Worm (Caenorhabditis elegans): ENCODE measurements around the gene ZC455.1.

Gene ZC455.1

ce11 chrV:12751495-12752050 is 21.7 kb upstream of the ZC455.1 start, which contains the start of gene C15C8.6:
Gene C15C8.6, minus strand, starts transcription at chrV:12751545.
- TF ChIP-seq unc-62 (GFP tag; optimal IDR thresholded peaks at IDR 0.05): no peak

- no peak for TF ChIP-seq unc-62 (GFP tag; optimal IDR thresholded peaks at IDR 0.05)
Measured at ce11 chrV:12752407-12752806, 20.9 kb upstream of the ZC455.1 start, which contains the start of gene C15C8.8. Gene C15C8.8, minus strand, starts transcription at chrV:12752507.

ce11 chrV:12754839-12755238 is 18.5 kb upstream of the ZC455.1 start, which contains the start of gene gpa-13:
Gene gpa-13, minus strand, starts transcription at chrV:12754939.
- TF ChIP-seq unc-62 (GFP tag; optimal IDR thresholded peaks at IDR 0.05): no peak

- TF ChIP-seq unc-62 (GFP tag; optimal IDR thresholded peaks at IDR 0.05): no peak
Measured at ce11 chrV:12759660-12760059, 13.7 kb upstream of the ZC455.1 start, which contains the start of gene papl-1. Gene papl-1, minus strand, starts transcription at chrV:12759760.

- TF ChIP-seq unc-62 (GFP tag; optimal IDR thresholded peaks at IDR 0.05): no peak
Measured at ce11 chrV:12760913-12761312, 12.4 kb upstream of the ZC455.1 start, which contains the start of gene F18E2.15. Gene F18E2.15, minus strand, starts transcription at chrV:12761013.

- no peak for TF ChIP-seq unc-62 (GFP tag; optimal IDR thresholded peaks at IDR 0.05)
Measured at ce11 chrV:12763291-12763995, 9.9 kb upstream of the ZC455.1 start, which contains the start of the genes abcf-1 and scc-3. Gene abcf-1, minus strand, starts transcription at chrV:12763375. Gene scc-3, plus strand, starts transcription at chrV:12763945.

ce11 chrV:12768946-12769345 is 4.4 kb upstream of the ZC455.1 start, which contains the start of gene srt-43:
Gene srt-43, plus strand, starts transcription at chrV:12769246.
- TF ChIP-seq unc-62 (GFP tag; optimal IDR thresholded peaks at IDR 0.05): no peak

ce11 chrV:12773852-12774251 is 530 bp downstream of the ZC455.1 start:
- TF ChIP-seq unc-62 (GFP tag; optimal IDR thresholded peaks at IDR 0.05): no peak

ce11 chrV:12780248-12780647 is 6.9 kb downstream of the ZC455.1 start:
- TF ChIP-seq unc-62 (GFP tag; optimal IDR thresholded peaks at IDR 0.05): no peak

ce11 chrV:12784861-12785260 is 11.5 kb downstream of the ZC455.1 start, which contains the start of gene sre-20:
Gene sre-20, minus strand, starts transcription at chrV:12784961.
- TF ChIP-seq unc-62 (GFP tag; optimal IDR thresholded peaks at IDR 0.05): no peak

- no peak for TF ChIP-seq unc-62 (GFP tag; optimal IDR thresholded peaks at IDR 0.05)
Measured at ce11 chrV:12786340-12786739, 13.0 kb downstream of the ZC455.1 start.

ce11 chrV:12787026-12787425 is 13.7 kb downstream of the ZC455.1 start, which contains the start of gene fkb-4:
Gene fkb-4, minus strand, starts transcription at chrV:12787126.
- no peak for TF ChIP-seq unc-62 (GFP tag; optimal IDR thresholded peaks at IDR 0.05)

- no peak for TF ChIP-seq unc-62 (GFP tag; optimal IDR thresholded peaks at IDR 0.05)
Measured at ce11 chrV:12788451-12788850, 15.1 kb downstream of the ZC455.1 start, which contains the start of gene srbc-44. Gene srbc-44, minus strand, starts transcription at chrV:12788551.

- TF ChIP-seq unc-62 (GFP tag; optimal IDR thresholded peaks at IDR 0.05): no peak
Measured at ce11 chrV:12790188-12790587, 16.9 kb downstream of the ZC455.1 start, which contains the start of gene srbc-43. Gene srbc-43, minus strand, starts transcription at chrV:12790518.

- no peak for TF ChIP-seq unc-62 (GFP tag; optimal IDR thresholded peaks at IDR 0.05)
Measured at ce11 chrV:12792752-12793151, 19.4 kb downstream of the ZC455.1 start, which contains the start of gene ugt-5. Gene ugt-5, minus strand, starts transcription at chrV:12792965.

ce11 chrV:12795196-12795595 is 21.9 kb downstream of the ZC455.1 start, which contains the start of gene ugt-4:
Gene ugt-4, minus strand, starts transcription at chrV:12795336.
- no peak for TF ChIP-seq unc-62 (GFP tag; optimal IDR thresholded peaks at IDR 0.05)

Measured in whole organism, dauer.